Fruit fly (Drosophila melanogaster): ENCODE measurements around the gene Qsox3.
A peak's percentile ranks its signal among the peaks of the same experiment; 100 is the strongest.

Gene Qsox3

dm6 chr3R:21864992-21865391 lies 46.6 kb upstream of the Qsox3 start, which contains the start of gene lsn (continued):
- TF ChIP-seq E2f2 (GFP tag; IDR thresholded peaks at IDR 0.05) (peak; percentile 84), CG9876 (GFP tag; optimal IDR thresholded peaks at IDR 0.05) (no peak), sna (GFP tag; IDR thresholded peaks at IDR 0.05; ENCODE audit: partially characterized antibody) (0 out of 2 replicates have a peak, but pooled peaks have one; percentile 20), nerfin-1 (tag; optimal IDR thresholded peaks at IDR 0.05) (peak; percentile 20), pnt (GFP tag; optimal IDR thresholded peaks at IDR 0.05) (no peak), ewg (GFP tag; optimal IDR thresholded peaks at IDR 0.05) (peak; percentile 22), Hr78 (GFP tag; optimal IDR thresholded peaks at IDR 0.05) (no peak), Asciz (GFP tag; optimal IDR thresholded peaks at IDR 0.05) (no peak), Doc3 (GFP tag; IDR thresholded peaks at IDR 0.05; ENCODE audit: partially characterized antibody) (no peak), Oaz (GFP tag; IDR thresholded peaks at IDR 0.05) (no peak), Hey (tag; optimal IDR thresholded peaks at IDR 0.05) (no peak), HHEX (GFP tag; optimal IDR thresholded peaks at IDR 0.05) (no peak), CG12659 (GFP tag; optimal IDR thresholded peaks at IDR 0.05) (peak; percentile 36), jing (GFP tag; optimal IDR thresholded peaks at IDR 0.05) (no peak), CG1529 (GFP tag; optimal IDR thresholded peaks at IDR 0.05) (peak; percentile 45), CG10274 (GFP tag; optimal IDR thresholded peaks at IDR 0.05) (no peak), CG14860 (GFP tag; IDR thresholded peaks at IDR 0.05; ENCODE audit: partially characterized antibody) (no peak), NfI (GFP tag; optimal IDR thresholded peaks at IDR 0.05) (no peak), CG2202 (tag; optimal IDR thresholded peaks at IDR 0.05) (peak; percentile 51), CG9797 (GFP tag; optimal IDR thresholded peaks at IDR 0.05) (no peak), crol (GFP tag; IDR thresholded peaks at IDR 0.05) (no peak), usp (GFP tag; optimal IDR thresholded peaks at IDR 0.05) (no peak), Hr3 (GFP tag; optimal IDR thresholded peaks at IDR 0.05) (no peak), CkIIα-i1 (GFP tag; IDR thresholded peaks at IDR 0.05) (no peak), da (GFP tag; optimal IDR thresholded peaks at IDR 0.05) (no peak), pfk (GFP tag; optimal IDR thresholded peaks at IDR 0.05) (no peak), Med (GFP tag) (peak; percentile 30), CG1832 (GFP tag; optimal IDR thresholded peaks at IDR 0.05) (no peak), CG16863 (GFP tag; optimal IDR thresholded peaks at IDR 0.05) (no peak), otp (GFP tag; IDR thresholded peaks at IDR 0.05) (no peak), CG14441 (GFP tag; IDR thresholded peaks at IDR 0.05) (no peak), jigr1 (GFP tag; IDR thresholded peaks at IDR 0.05) (no peak), gro (GFP tag; optimal IDR thresholded peaks at IDR 0.05) (no peak), p53 (GFP tag; optimal IDR thresholded peaks at IDR 0.05) (no peak), unpg (GFP tag; optimal IDR thresholded peaks at IDR 0.05) (peak; percentile 44), CG17829 (tag; optimal IDR thresholded peaks at IDR 0.05) (peak; percentile 29), ssp (GFP tag; IDR thresholded peaks at IDR 0.05) (no peak), B-H2 (GFP tag; optimal IDR thresholded peaks at IDR 0.05) (no peak), CG2678 (tag; optimal IDR thresholded peaks at IDR 0.05) (peak; percentile 37), CG11695 (GFP tag; IDR thresholded peaks at IDR 0.05) (no peak), her (GFP tag; optimal IDR thresholded peaks at IDR 0.05) (no peak), pzg (GFP tag; optimal IDR thresholded peaks at IDR 0.05) (peak; percentile 42), Dp (GFP tag; optimal IDR thresholded peaks at IDR 0.05) (peak; percentile 85), pita (GFP tag; optimal IDR thresholded peaks at IDR 0.05) (no peak), bigmax (GFP tag; optimal IDR thresholded peaks at IDR 0.05) (no peak), CG10209 (GFP tag; optimal IDR thresholded peaks at IDR 0.05) (peak; percentile 25), Ets65A (GFP tag) (no peak), CG9437 (GFP tag; optimal IDR thresholded peaks at IDR 0.05) (peak; percentile 100), CG5180 (GFP tag; optimal IDR thresholded peaks at IDR 0.05) (no peak), prd (optimal IDR thresholded peaks at IDR 0.05) (no peak), prd (GFP tag; IDR thresholded peaks at IDR 0.05) (no peak)
